Worm (Caenorhabditis elegans): ENCODE data around the gene nft-1.

DNA sequence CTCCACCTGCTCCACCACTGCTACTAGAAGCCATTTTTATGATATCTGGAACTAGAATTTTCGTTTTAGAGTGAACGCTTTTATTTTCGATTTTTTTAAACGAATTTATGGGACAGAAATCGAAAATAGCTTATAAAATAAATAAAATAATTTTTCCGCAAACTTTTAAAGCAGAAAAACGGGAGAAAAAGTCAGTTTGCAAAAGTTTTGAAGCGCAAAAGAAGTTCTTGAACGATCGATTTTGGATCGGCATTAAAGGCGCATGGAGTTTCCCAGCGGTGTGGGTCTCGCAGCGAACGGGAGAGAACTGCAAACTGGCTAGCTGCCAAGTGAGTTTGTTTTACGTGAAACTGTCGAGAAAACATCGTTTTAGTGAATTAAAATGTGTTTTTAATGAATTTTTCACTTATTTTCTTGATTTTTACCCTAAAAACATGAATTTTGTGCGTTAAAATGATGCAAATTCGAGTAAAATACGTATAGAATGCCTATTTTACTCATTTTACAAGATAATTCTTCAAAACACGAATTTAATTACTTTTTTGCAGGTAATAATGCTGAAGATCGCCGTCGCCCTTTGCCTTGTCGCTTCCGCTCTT lies 3.4 kb upstream of the nft-1 start, which contains the start of the genes ccf-1 and trap-4:
- TF ChIP-seq F13H6.1 (tag; optimal IDR thresholded peaks at IDR 0.05) (peak; percentile 16), zag-1 (tag; optimal IDR thresholded peaks at IDR 0.05) (no peak), ztf-11 (tag; optimal IDR thresholded peaks at IDR 0.05) (no peak), blmp-1 (tag; optimal IDR thresholded peaks at IDR 0.05; ENCODE audit: insufficient read depth) (no peak), ZK546.5 (tag; optimal IDR thresholded peaks at IDR 0.05) (no peak), snpc-4 (tag; optimal IDR thresholded peaks at IDR 0.05) (no peak)
